Fruit fly (Drosophila melanogaster) whole organism, embryonic: Measurements from ENCODE around the gene trr.

Experiments used
- ATbp ChIP-seq: fragments of 200-800 bp; sonication (Bioruptor generic); optimal IDR thresholded peaks from 2 replicates; lab custom pipeline; 2017; ENCODE audit warnings: missing biosample characterization, mild to moderate bottlenecking, missing genetic modification characterization, missing genetic modification reagents
- Bgb ChIP-seq: fragments of 200-800 bp; sonication (Bioruptor generic); IDR thresholded peaks from 2 replicates; pipeline ENCODE4 v1.3.6; 2022; ENCODE audit warnings: missing biosample characterization, missing genetic modification characterization; ENCODE audit not compliant: partially characterized antibody
- CG10274 ChIP-seq: fragments of 200-800 bp; sonication (Bioruptor generic); optimal IDR thresholded peaks from 3 replicates; lab custom pipeline; 2017; ENCODE audit warnings: missing biosample characterization, mild to moderate bottlenecking, missing genetic modification characterization
- CG11085 ChIP-seq: fragments of 200-800 bp; sonication (Bioruptor generic); IDR thresholded peaks from 2 replicates; pipeline ENCODE4 v1.3.6; 2022; ENCODE audit warnings: missing biosample characterization, missing genetic modification characterization
- CG11247 ChIP-seq: fragments of 200-800 bp; sonication (Bioruptor generic); IDR thresholded peaks from 2 replicates; pipeline ENCODE4 v1.3.6; 2022; ENCODE audit warnings: missing biosample characterization, missing genetic modification characterization
- CG11456 ChIP-seq: fragments of 200-800 bp; sonication (Bioruptor generic); IDR thresholded peaks from 3 replicates; pipeline ENCODE4 v1.3.6; 2022; ENCODE audit warnings: missing biosample characterization, missing genetic modification characterization
- CG12391 ChIP-seq: fragments of 200-800 bp; sonication (Bioruptor generic); optimal IDR thresholded peaks from 3 replicates; lab custom pipeline; 2018; ENCODE audit warnings: missing biosample characterization, mild to moderate bottlenecking, missing genetic modification characterization, moderate library complexity
- CG13287 ChIP-seq: fragments of 200-800 bp; sonication (Bioruptor generic); IDR thresholded peaks from 2 replicates; pipeline ENCODE4 v1.3.6; 2022; ENCODE audit warnings: missing biosample characterization, missing genetic modification characterization; ENCODE audit not compliant: partially characterized antibody
- CG1647 ChIP-seq: fragments of 200-800 bp; sonication (Bioruptor generic); optimal IDR thresholded peaks from 3 replicates; lab custom pipeline; 2016; ENCODE audit warnings: missing biosample characterization, missing genetic modification characterization
- CG18619 ChIP-seq: fragments of 200-800 bp; sonication (Bioruptor generic); optimal IDR thresholded peaks from 3 replicates; lab custom pipeline; 2017; ENCODE audit warnings: missing biosample characterization, mild to moderate bottlenecking, missing genetic modification characterization
- CG2116 ChIP-seq: fragments of 200-800 bp; sonication (Bioruptor generic); optimal IDR thresholded peaks from 3 replicates; lab custom pipeline; 2018; ENCODE audit warnings: missing biosample characterization, mild to moderate bottlenecking, missing genetic modification characterization
- CG2678 ChIP-seq: fragments of 200-800 bp; sonication (Bioruptor generic); optimal IDR thresholded peaks from 3 replicates; lab custom pipeline; 2019; ENCODE audit warnings: missing biosample characterization, mild to moderate bottlenecking, missing genetic modification characterization, moderate library complexity
- CG34422 ChIP-seq: fragments of 200-800 bp; sonication (Bioruptor generic); IDR thresholded peaks from 3 replicates; pipeline ENCODE4 v1.3.6; 2022; ENCODE audit warnings: missing biosample characterization, missing genetic modification characterization
- CG4820 ChIP-seq: fragments of 200-800 bp; sonication (Bioruptor generic); optimal IDR thresholded peaks from 3 replicates; lab custom pipeline; 2016; ENCODE audit warnings: missing biosample characterization, missing genetic modification characterization
- CG7271 ChIP-seq: fragments of 200-800 bp; sonication (Bioruptor generic); optimal IDR thresholded peaks from 2 replicates; lab custom pipeline; 2018; ENCODE audit warnings: missing biosample characterization, mild to moderate bottlenecking, missing genetic modification characterization, moderate library complexity
- CG7556 ChIP-seq: fragments of 200-800 bp; sonication (Bioruptor generic); optimal IDR thresholded peaks from 2 replicates; lab custom pipeline; 2017; ENCODE audit warnings: missing biosample characterization, mild to moderate bottlenecking, missing genetic modification characterization
- CG7786 ChIP-seq: fragments of 200-800 bp; sonication (Bioruptor generic); optimal IDR thresholded peaks from 2 replicates; lab custom pipeline; 2016; ENCODE audit warnings: missing biosample characterization, missing genetic modification characterization
- CG8290 ChIP-seq, 3 experiments: fragments of 200-800 bp; sonication (Bioruptor generic); optimal IDR thresholded peaks; 2 replicates each; lab custom pipeline; 2016 to 2019; ENCODE audit warnings: missing biosample characterization in 3 of 3, missing genetic modification characterization in 3 of 3, mild to moderate bottlenecking in 2 of 3, moderate library complexity in 1 of 3
- CHES-1-like ChIP-seq: fragments of 200-800 bp; sonication (Bioruptor generic); optimal IDR thresholded peaks from 2 replicates; lab custom pipeline; 2016; ENCODE audit warnings: missing biosample characterization, missing genetic modification characterization
- E2f1 ChIP-seq: fragments of 200-800 bp; sonication (Bioruptor generic); IDR thresholded peaks from 2 replicates; pipeline ENCODE4 v1.3.6; 2022; ENCODE audit warnings: missing biosample characterization, missing genetic modification characterization
- ERR ChIP-seq: fragments of 200-800 bp; sonication (Bioruptor generic); optimal IDR thresholded peaks from 2 replicates; lab custom pipeline; 2016; ENCODE audit warnings: missing biosample characterization, missing genetic modification characterization
- HHEX ChIP-seq: fragments of 200-800 bp; sonication (Bioruptor generic); optimal IDR thresholded peaks from 3 replicates; lab custom pipeline; 2017; ENCODE audit warnings: missing biosample characterization, mild to moderate bottlenecking, missing genetic modification characterization, missing genetic modification reagents
- Hr3 ChIP-seq: fragments of 200-800 bp; sonication (Bioruptor generic); optimal IDR thresholded peaks from 3 replicates; lab custom pipeline; 2016; ENCODE audit warnings: missing biosample characterization, missing genetic modification characterization
- MBD-R2 ChIP-seq: fragments of 200-800 bp; sonication (Bioruptor generic); IDR thresholded peaks from 2 replicates; pipeline ENCODE4 v1.3.6; 2022; ENCODE audit warnings: missing biosample characterization, missing genetic modification characterization
- Nf-YB ChIP-seq: fragments of 200-800 bp; sonication (Bioruptor generic); optimal IDR thresholded peaks from 3 replicates; lab custom pipeline; 2019; ENCODE audit warnings: missing biosample characterization, mild to moderate bottlenecking, missing genetic modification characterization, moderate library complexity
- Nf-YC ChIP-seq: fragments of 200-800 bp; optimal IDR thresholded peaks from 3 replicates; lab custom pipeline; 2019; ENCODE audit warnings: missing biosample characterization, mild to moderate bottlenecking, missing genetic modification characterization, moderate library complexity
- Oaz ChIP-seq: fragments of 200-800 bp; sonication (Bioruptor generic); IDR thresholded peaks from 2 replicates; pipeline ENCODE4 v1.3.6; 2022; ENCODE audit warnings: missing biosample characterization, missing genetic modification characterization
- Oli ChIP-seq: fragments of 200-800 bp; sonication (Bioruptor generic); optimal IDR thresholded peaks from 2 replicates; lab custom pipeline; 2018; ENCODE audit warnings: missing biosample characterization, mild to moderate bottlenecking, missing genetic modification characterization, moderate library complexity
- PHDP ChIP-seq: fragments of 200-800 bp; sonication (Bioruptor generic); optimal IDR thresholded peaks from 3 replicates; lab custom pipeline; 2018; ENCODE audit warnings: missing biosample characterization, mild to moderate bottlenecking, missing genetic modification characterization, moderate library complexity
- Ravus ChIP-seq: fragments of 200-800 bp; sonication (Bioruptor generic); IDR thresholded peaks from 2 replicates; pipeline ENCODE4 v1.3.6; 2022; ENCODE audit warnings: missing biosample characterization, missing genetic modification characterization
- ap ChIP-seq: fragments of 200-800 bp; sonication (Bioruptor generic); IDR thresholded peaks from 2 replicates; pipeline ENCODE4 v1.3.6; 2022; ENCODE audit warnings: missing biosample characterization, missing genetic modification characterization
- bbx ChIP-seq: fragments of 200-800 bp; sonication (Bioruptor generic); IDR thresholded peaks from 2 replicates; pipeline ENCODE4 v1.3.6; 2022; ENCODE audit warnings: missing biosample characterization, missing genetic modification characterization; ENCODE audit not compliant: partially characterized antibody
- chn ChIP-seq: fragments of 200-800 bp; sonication (Bioruptor generic); optimal IDR thresholded peaks from 2 replicates; lab custom pipeline; 2016; ENCODE audit warnings: missing biosample characterization, missing genetic modification characterization
- dpn ChIP-seq, 2 experiments: fragments of 200-800 bp; sonication (Bioruptor generic); optimal IDR thresholded peaks; 3 replicates each; lab custom pipeline; 2016; ENCODE audit warnings: missing biosample characterization in 2 of 2, missing genetic modification characterization in 2 of 2
- fd3F ChIP-seq: fragments of 200-800 bp; sonication (Bioruptor generic); optimal IDR thresholded peaks from 2 replicates; lab custom pipeline; 2018; ENCODE audit warnings: missing biosample characterization, mild to moderate bottlenecking, missing genetic modification characterization, moderate library complexity
- gsb-n ChIP-seq: fragments of 200-800 bp; sonication (Bioruptor generic); optimal IDR thresholded peaks from 3 replicates; lab custom pipeline; 2018; ENCODE audit warnings: missing biosample characterization, mild to moderate bottlenecking, missing genetic modification characterization
- h ChIP-seq: fragments of >200 bp; optimal IDR thresholded peaks from 2 replicates; lab custom pipeline; 2017
- hbn ChIP-seq: fragments of 200-800 bp; sonication (Bioruptor generic); IDR thresholded peaks from 2 replicates; pipeline ENCODE4 v1.3.6; 2022; ENCODE audit warnings: missing biosample characterization, missing genetic modification characterization; ENCODE audit not compliant: partially characterized antibody
- hkb ChIP-seq, 2 experiments: fragments of 200-800 bp in 1 of 2; fragments of >200 bp in 1 of 2; sonication (Bioruptor generic) in 1 of 2; IDR thresholded peaks in 1 of 2; optimal IDR thresholded peaks in 1 of 2; 2 replicates each; pipeline versions ENCODE4 v1.3.6 to Lab custom; 2017 to 2022; ENCODE audit warnings: missing biosample characterization in 1 of 2, missing genetic modification characterization in 1 of 2
- kay ChIP-seq: fragments of 200-800 bp; sonication (Bioruptor generic); optimal IDR thresholded peaks from 2 replicates; lab custom pipeline; 2016; ENCODE audit warnings: missing biosample characterization, missing genetic modification characterization
- repo ChIP-seq: fragments of 200-800 bp; sonication (Bioruptor generic); optimal IDR thresholded peaks from 2 replicates; lab custom pipeline; 2016; ENCODE audit warnings: missing biosample characterization, missing genetic modification characterization
- schlank ChIP-seq: fragments of 200-800 bp; sonication (Bioruptor generic); optimal IDR thresholded peaks from 2 replicates; lab custom pipeline; 2018; ENCODE audit warnings: missing biosample characterization, mild to moderate bottlenecking, missing genetic modification characterization
- sd ChIP-seq: fragments of 200-800 bp; sonication (Bioruptor generic); optimal IDR thresholded peaks from 3 replicates; lab custom pipeline; 2018; ENCODE audit warnings: missing biosample characterization, mild to moderate bottlenecking, missing genetic modification characterization, moderate library complexity
- shn ChIP-seq: fragments of 200-800 bp; sonication (Bioruptor generic); optimal IDR thresholded peaks from 3 replicates; lab custom pipeline; 2016; ENCODE audit warnings: missing biosample characterization, missing genetic modification characterization
- unpg ChIP-seq: fragments of 200-800 bp; sonication (Bioruptor generic); optimal IDR thresholded peaks from 3 replicates; lab custom pipeline; 2018; ENCODE audit warnings: missing biosample characterization, mild to moderate bottlenecking, missing genetic modification characterization, moderate library complexity
- vfl ChIP-seq: fragments of 200-800 bp; sonication (Bioruptor generic); optimal IDR thresholded peaks from 2 replicates; lab custom pipeline; 2016; ENCODE audit warnings: missing biosample characterization, missing genetic modification characterization
- zen2 ChIP-seq: fragments of 200-800 bp; sonication (Bioruptor generic); IDR thresholded peaks from 3 replicates; pipeline ENCODE4 v1.3.6; 2022; ENCODE audit warnings: missing biosample characterization, missing genetic modification characterization; ENCODE audit not compliant: partially characterized antibody
- zfh1 ChIP-seq: fragments of 200-800 bp; sonication (Bioruptor generic); IDR thresholded peaks from 3 replicates; pipeline ENCODE4 v1.3.6; 2022; ENCODE audit warnings: missing biosample characterization, missing genetic modification characterization

trr gene

dm6 chrX:1865673-1866072, 24.1 kb downstream of the trr start, which contains the start of the genes Gcna and MED18 (continued):
- TF ChIP-seq shn (GFP tag; lab: Kevin White, UChicago) (no peak), CG11247 (no peak), CG13287 (GFP tag; lab: Robert Waterston, UW) (peak; percentile 55; the same call in 1 of the 2 replicates), chn (GFP tag; lab: Kevin White, UChicago) (no peak), CG11085 (GFP tag; lab: Robert Waterston, UW) (no peak), hkb (optimal IDR thresholded peaks at IDR 0.05; lab: Kevin White, UChicago) (no peak), hkb (GFP tag; IDR thresholded peaks at IDR 0.05; lab: Robert Waterston, UW) (no peak), CG8290 (GFP tag; optimal IDR thresholded peaks at IDR 0.05; lab: Kevin White, UChicago) (no peak), CG8290 (tag; optimal IDR thresholded peaks at IDR 0.05; lab: Kevin White, UChicago) (no peak), zfh1 (GFP tag; lab: Robert Waterston, UW) (no peak), CG34422 (GFP tag; lab: Robert Waterston, UW) (no peak), MBD-R2 (GFP tag; lab: Robert Waterston, UW) (peak; percentile 66), Nf-YC (tag; lab: Kevin White, UChicago) (no peak), Nf-YB (GFP tag; lab: Kevin White, UChicago) (no peak), CG2678 (tag; lab: Kevin White, UChicago) (no peak), PHDP (tag; lab: Kevin White, UChicago) (no peak), sd (tag; lab: Kevin White, UChicago) (no peak), fd3F (GFP tag; lab: Kevin White, UChicago) (no peak), repo (GFP tag; lab: Kevin White, UChicago) (no peak), CG12391 (tag; lab: Kevin White, UChicago) (no peak), CG11456 (GFP tag; lab: Robert Waterston, UW) (no peak), h (lab: Kevin White, UChicago) (no peak), Bgb (GFP tag; lab: Robert Waterston, UW) (peak; percentile 25; the same call in 1 of the 2 replicates), Oaz (GFP tag; lab: Robert Waterston, UW) (no peak), dpn (GFP tag; optimal IDR thresholded peaks at IDR 0.05; lab: Kevin White, UChicago) (no peak), kay (GFP tag; lab: Kevin White, UChicago) (no peak), ATbp (GFP tag; lab: Kevin White, UChicago) (no peak), hbn (GFP tag; lab: Robert Waterston, UW) (peak; percentile 29; the same call in 1 of the 2 replicates), CG2116 (GFP tag; lab: Kevin White, UChicago) (peak; percentile 38), CG18619 (no peak), gsb-n (tag; lab: Kevin White, UChicago) (no peak), zen2 (GFP tag; lab: Robert Waterston, UW) (0 out of 3 replicates have a peak, but pooled peaks have one; percentile 22), unpg (no peak), CG7556 (no peak)

- TF ChIP-seq vfl (GFP tag; lab: Kevin White, UChicago) (peak; percentile 78), Hr3 (GFP tag; lab: Kevin White, UChicago) (peak; percentile 91), ap (GFP tag; lab: Robert Waterston, UW) (peak; percentile 57; the same call in 1 of the 2 replicates), E2f1 (GFP tag; lab: Robert Waterston, UW) (peak; percentile 74), CG4820 (GFP tag; lab: Kevin White, UChicago) (peak; percentile 80), hkb (optimal IDR thresholded peaks at IDR 0.05; lab: Kevin White, UChicago) (peak; percentile 66), hkb (GFP tag; IDR thresholded peaks at IDR 0.05; lab: Robert Waterston, UW) (peak; percentile 67), Oli (tag; lab: Kevin White, UChicago) (peak; percentile 77), CG7786 (peak; percentile 93), bbx (GFP tag; lab: Robert Waterston, UW) (peak; percentile 17; the same call in 1 of the 2 replicates), Ravus (peak; percentile 24; the same call in 1 of the 2 replicates), CG1647 (GFP tag; lab: Kevin White, UChicago) (peak; percentile 88), ERR (GFP tag; lab: Kevin White, UChicago) (peak; percentile 81), schlank (peak; percentile 24), CG7271 (tag; lab: Kevin White, UChicago) (peak; percentile 3), CHES-1-like (GFP tag; lab: Kevin White, UChicago) (peak; percentile 94), CG10274 (GFP tag; lab: Kevin White, UChicago) (peak; percentile 54), CG18619 (peak; percentile 74), HHEX (GFP tag; lab: Kevin White, UChicago) (peak; percentile 74)
Measured at dm6 chrX:1861620-1862184, 28.0 kb downstream of the trr start, which contains the start of gene deltaCOP. TSS of gene deltaCOP (minus strand) at chrX:1861790.
